Worm (Caenorhabditis elegans) whole organism, L4 larva: ENCODE results near the gene F20D6.15.
A peak's percentile ranks its signal among the peaks of the same experiment; 100 is the strongest.

Experiments
- D1046.2 ChIP-seq: fragments of 200-800 bp; sonication (Bioruptor generic); IDR thresholded peaks from 2 replicates; pipeline ENCODE4 v1.3.6; 2022; ENCODE audit warnings: missing genetic modification characterization, missing compliant biosample characterization
- F10B5.3 ChIP-seq: sonication (generic microtip); optimal IDR thresholded peaks from 2 replicates; lab custom pipeline; 2016; ENCODE audit warnings: mild to moderate bottlenecking, missing genetic modification characterization, missing compliant biosample characterization
- F37D6.2 ChIP-seq: sonication (generic microtip); optimal IDR thresholded peaks from 2 replicates; lab custom pipeline; 2016; ENCODE audit warnings: mild to moderate bottlenecking, missing genetic modification characterization, missing compliant biosample characterization
- R02D3.7 ChIP-seq: fragments of 150-350 bp; sonication (generic microtip); optimal IDR thresholded peaks from 3 replicates; lab custom pipeline; 2014; ENCODE audit warnings: missing biosample characterization, missing genetic modification characterization
- aha-1 ChIP-seq: fragments of 150-350 bp; peaks from one replicate; lab custom pipeline; 2014; ENCODE audit warnings: missing biosample characterization, missing genetic modification characterization
- ceh-20 ChIP-seq: fragments of 200-800 bp; sonication (Bioruptor generic); IDR thresholded peaks from 2 replicates; pipeline ENCODE4 v1.3.6; 2022; ENCODE audit warnings: missing genetic modification reagents, missing genetic modification characterization, missing compliant biosample characterization
- ceh-44 ChIP-seq: fragments of 200-800 bp; sonication (Bioruptor generic); IDR thresholded peaks from 2 replicates; pipeline ENCODE4 v1.3.6; 2022; ENCODE audit warnings: missing genetic modification reagents, missing genetic modification characterization, missing compliant biosample characterization
- cey-2 ChIP-seq: sonication (generic microtip); optimal IDR thresholded peaks from 3 replicates; lab custom pipeline; 2017; ENCODE audit warnings: missing genetic modification characterization, mild to moderate bottlenecking, missing compliant biosample characterization, antibody characterized with exemption, borderline replicate concordance; ENCODE audit not compliant: insufficient read depth
- daf-16 ChIP-seq, 3 experiments: sonication (generic microtip); optimal IDR thresholded peaks; 2 replicates each; lab custom pipeline; 2016 to 2017; ENCODE audit warnings: missing genetic modification characterization in 3 of 3, missing genetic modification reagents in 3 of 3, mild to moderate bottlenecking in 2 of 3, missing compliant biosample characterization in 2 of 3, missing biosample characterization in 1 of 3, moderate library complexity in 1 of 3
- dmd-6 ChIP-seq: fragments of 200-800 bp; sonication (Bioruptor generic); IDR thresholded peaks from 2 replicates; pipeline ENCODE4 v1.3.6; 2022; ENCODE audit warnings: missing genetic modification reagents, missing genetic modification characterization, missing compliant biosample characterization
- dve-1 ChIP-seq: sonication (generic microtip); optimal IDR thresholded peaks from 2 replicates; lab custom pipeline; 2017; ENCODE audit warnings: antibody characterized with exemption, mild to moderate bottlenecking, missing genetic modification characterization, missing compliant biosample characterization; ENCODE audit not compliant: insufficient read depth
- hlh-11 ChIP-seq: fragments of 200-800 bp; sonication (Bioruptor generic); optimal IDR thresholded peaks from 2 replicates; lab custom pipeline; 2018; ENCODE audit warnings: mild to moderate bottlenecking, missing genetic modification characterization, missing compliant biosample characterization
- hlh-30 ChIP-seq: sonication (generic microtip); optimal IDR thresholded peaks from 2 replicates; lab custom pipeline; 2017; ENCODE audit warnings: antibody characterized with exemption, mild to moderate bottlenecking, missing genetic modification characterization, missing compliant biosample characterization; ENCODE audit not compliant: insufficient read depth
- hmg-1.1 ChIP-seq: fragments of 200-800 bp; sonication (Bioruptor generic); IDR thresholded peaks from 2 replicates; pipeline ENCODE4 v1.3.6; 2022; ENCODE audit warnings: missing genetic modification reagents, missing genetic modification characterization, missing compliant biosample characterization
- lin-13 ChIP-seq: fragments of 150-350 bp; optimal IDR thresholded peaks from 2 replicates; lab custom pipeline; 2014; ENCODE audit warnings: missing biosample characterization, missing genetic modification reagents, missing genetic modification characterization
- lin-38 ChIP-seq: fragments of 200-800 bp; sonication (Bioruptor generic); IDR thresholded peaks from 2 replicates; pipeline ENCODE4 v1.3.6; 2022; ENCODE audit warnings: missing genetic modification reagents, missing genetic modification characterization, missing compliant biosample characterization
- lsy-2 ChIP-seq, 2 experiments: fragments of 150-350 bp in 1 of 2; sonication (generic microtip) in 1 of 2; optimal IDR thresholded peaks; 2 replicates each; lab custom pipeline; 2014 to 2017; ENCODE audit warnings: missing biosample characterization in 2 of 2, missing genetic modification characterization in 2 of 2
- madf-9 ChIP-seq: fragments of 200-800 bp; sonication (Bioruptor generic); conservative IDR thresholded peaks from 2 replicates; pipeline ENCODE4 v1.3.6; 2022; ENCODE audit warnings: missing genetic modification reagents, missing genetic modification characterization, missing compliant biosample characterization
- mdt-29 ChIP-seq: fragments of 200-800 bp; sonication (Bioruptor generic); IDR thresholded peaks from 2 replicates; pipeline ENCODE4 v1.3.6; 2022; ENCODE audit warnings: missing genetic modification reagents, missing genetic modification characterization, missing compliant biosample characterization
- mep-1 ChIP-seq: fragments of 150-350 bp; sonication (generic microtip); optimal IDR thresholded peaks from 3 replicates; lab custom pipeline; 2014; ENCODE audit warnings: missing biosample characterization, missing genetic modification characterization
- mxl-3 ChIP-seq: fragments of 200-800 bp; sonication (Bioruptor generic); optimal IDR thresholded peaks from 2 replicates; lab custom pipeline; 2018; ENCODE audit warnings: mild to moderate bottlenecking, missing genetic modification characterization, missing compliant biosample characterization
- nhr-111 ChIP-seq: fragments of 200-800 bp; sonication (Bioruptor generic); optimal IDR thresholded peaks from 2 replicates; lab custom pipeline; 2018; ENCODE audit warnings: mild to moderate bottlenecking, missing genetic modification characterization, missing compliant biosample characterization
- nhr-25 ChIP-seq: sonication (generic microtip); optimal IDR thresholded peaks from 2 replicates; lab custom pipeline; 2017; ENCODE audit warnings: missing genetic modification characterization, mild to moderate bottlenecking, missing compliant biosample characterization, antibody characterized with exemption, moderate library complexity, borderline replicate concordance; ENCODE audit not compliant: insufficient read depth
- nhr-28 ChIP-seq: fragments of 150-350 bp; optimal IDR thresholded peaks from 2 replicates; lab custom pipeline; 2014; ENCODE audit warnings: missing biosample characterization, missing genetic modification characterization
- nhr-48 ChIP-seq: sonication (generic microtip); optimal IDR thresholded peaks from 2 replicates; lab custom pipeline; 2016; ENCODE audit warnings: mild to moderate bottlenecking, missing genetic modification characterization, missing compliant biosample characterization
- nhr-6 ChIP-seq: fragments of 150-350 bp; optimal IDR thresholded peaks from 2 replicates; lab custom pipeline; 2014; ENCODE audit warnings: missing biosample characterization, missing genetic modification characterization
- php-3 ChIP-seq: fragments of 200-800 bp; sonication (Bioruptor generic); IDR thresholded peaks from 2 replicates; pipeline ENCODE4 v1.3.6; 2022; ENCODE audit warnings: missing genetic modification reagents, missing genetic modification characterization, missing compliant biosample characterization
- pqm-1 ChIP-seq: sonication (generic microtip); optimal IDR thresholded peaks from 2 replicates; lab custom pipeline; 2017; ENCODE audit warnings: missing biosample characterization, missing genetic modification characterization
- unc-130 ChIP-seq: sonication (generic microtip); optimal IDR thresholded peaks from 2 replicates; lab custom pipeline; 2016; ENCODE audit warnings: missing genetic modification reagents, missing genetic modification characterization, missing compliant biosample characterization
- unc-39 ChIP-seq: sonication (generic microtip); optimal IDR thresholded peaks from 2 replicates; lab custom pipeline; 2017; ENCODE audit warnings: missing biosample characterization, missing genetic modification characterization
- unc-62 ChIP-seq, 3 experiments: fragments of 150-350 bp in 1 of 3; sonication (generic microtip); optimal IDR thresholded peaks in 2 of 3; peaks in 1 of 3; 1 replicate in 1 of 3; 2 replicates in 2 of 3; lab custom pipeline; 2014 to 2017; ENCODE audit warnings: missing biosample characterization in 3 of 3, missing genetic modification characterization in 3 of 3, missing genetic modification reagents in 3 of 3, missing genotype in 1 of 3
- zfp-2 ChIP-seq: sonication (generic microtip); optimal IDR thresholded peaks from 2 replicates; lab custom pipeline; 2016; ENCODE audit warnings: mild to moderate bottlenecking, missing genetic modification characterization, missing compliant biosample characterization
- zip-11 ChIP-seq: fragments of 200-800 bp; sonication (Bioruptor generic); IDR thresholded peaks from 2 replicates; pipeline ENCODE4 v1.3.6; 2022; ENCODE audit warnings: missing genetic modification characterization, missing compliant biosample characterization

The F20D6.15 gene

DNA sequence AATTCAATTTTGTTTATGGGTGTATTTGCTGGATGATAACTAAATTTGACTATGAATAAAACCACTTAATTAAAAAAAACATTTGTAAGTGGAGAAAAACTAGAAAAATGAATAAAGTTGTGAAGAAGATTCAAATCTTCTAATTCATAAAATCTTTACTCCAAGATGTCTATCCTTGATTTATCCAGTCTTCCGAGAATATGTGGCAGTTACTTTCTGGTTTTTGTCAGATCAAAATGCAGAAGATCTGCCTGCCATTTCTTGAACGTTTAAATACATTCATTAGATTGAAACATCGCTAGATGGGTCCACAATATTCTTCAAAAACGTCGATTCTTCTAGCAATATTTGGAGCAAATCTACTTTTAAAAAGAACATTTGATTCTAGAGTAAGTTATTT is 2.5 kb downstream of the F20D6.15 start, which contains the start of gene F20D6.2:
Gene F20D6.2 (plus strand): TSS at position 301 of the 400 bp plus-strand sequence.
- TF ChIP-seq aha-1 (tag; lab: Kevin White, UChicago): peak; percentile 68
- TF ChIP-seq unc-62 (GFP tag; optimal IDR thresholded peaks at IDR 0.05 in 1 of 2; lab: Kevin White, UChicago): peak in 1 of 2 experiments; percentile 1
- no peak for TF ChIP-seq unc-62 (tag; optimal IDR thresholded peaks at IDR 0.05; lab: Kevin White, UChicago)
- TF ChIP-seq nhr-6 (tag; lab: Kevin White, UChicago): no peak
- TF ChIP-seq F10B5.3: no peak
- no peak for TF ChIP-seq unc-39 (tag; lab: Kevin White, UChicago)

- TF ChIP-seq hlh-30 (tag; lab: Kevin White, UChicago): no peak
- TF ChIP-seq mdt-29 (GFP tag; lab: Robert Waterston, UW): no peak
- no peak for TF ChIP-seq unc-130 (GFP tag; lab: Kevin White, UChicago)
- no peak for TF ChIP-seq F37D6.2
- TF ChIP-seq nhr-48 (tag; lab: Kevin White, UChicago): no peak
These were observed 4.9 kb downstream of the F20D6.15 start, which contains the start of gene srp-8 for ce11 chrV:8183384-8183783. TSS of gene srp-8 (plus strand) at chrV:8183684.

DNA sequence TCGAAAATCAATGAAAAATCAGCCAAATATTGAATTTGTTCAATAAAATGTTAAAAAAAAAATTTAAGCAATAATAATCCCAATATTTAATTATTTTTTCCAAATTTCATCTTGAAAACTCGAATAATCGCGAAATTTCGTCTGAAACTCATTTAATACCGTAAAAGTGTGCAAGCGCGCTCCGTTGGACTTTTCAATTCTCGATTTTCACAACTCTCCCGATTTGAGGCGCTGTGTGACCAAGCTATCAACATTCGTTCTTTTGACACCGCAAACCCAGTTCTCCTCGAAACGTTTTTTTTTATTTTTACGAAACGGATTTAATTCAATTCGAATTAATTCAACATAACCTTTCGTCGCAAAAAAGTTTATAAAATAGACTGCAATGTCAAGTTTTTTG is 7.5 kb downstream of the F20D6.15 start:
- TF ChIP-seq lin-38 (GFP tag; lab: Robert Waterston, UW): peak; percentile 68

ce11 chrV:8178914-8179542 is 9.2 kb downstream of the F20D6.15 start, which contains the start of gene srp-7:
TSS of gene srp-7 (plus strand) at chrV:8179126.
- TF ChIP-seq cey-2 (tag; lab: Kevin White, UChicago) (no peak), lin-38 (GFP tag; lab: Robert Waterston, UW) (peak; percentile 89), nhr-28 (tag; lab: Kevin White, UChicago) (peak; percentile 12), dve-1 (peak; percentile 64), nhr-6 (tag; lab: Kevin White, UChicago) (peak; percentile 62), dmd-6 (peak; percentile 47; the same call in 1 of the 2 replicates), unc-130 (GFP tag; lab: Kevin White, UChicago) (no peak), pqm-1 (tag; lab: Kevin White, UChicago) (no peak), mep-1 (tag; lab: Kevin White, UChicago) (no peak), hlh-11 (peak; percentile 35), lin-13 (peak; percentile 48), daf-16 (GFP tag; optimal IDR thresholded peaks at IDR 0.05; lab: Kevin White, UChicago) (no peak), daf-16 (tag; optimal IDR thresholded peaks at IDR 0.05; lab: Kevin White, UChicago) (peak; percentile 89), D1046.2 (GFP tag; lab: Robert Waterston, UW) (0 out of 2 replicates have a peak, but pooled peaks have one; percentile 66), php-3 (GFP tag; lab: Robert Waterston, UW) (0 out of 2 replicates have a peak, but pooled peaks have one; percentile 8), zfp-2 (tag; lab: Kevin White, UChicago) (no peak), hmg-1.1 (peak; percentile 51; the same call in 1 of the 2 replicates), madf-9 (GFP tag; lab: Robert Waterston, UW) (0 out of 2 replicates have a peak, but pooled peaks have one; percentile 25), nhr-25 (tag; lab: Kevin White, UChicago) (no peak), R02D3.7 (no peak), lsy-2 (tag; optimal IDR thresholded peaks at IDR 0.05; lab: Kevin White, UChicago) (peak in 1 of 2 experiments; percentile 36), nhr-111 (no peak), ceh-20 (GFP tag; lab: Robert Waterston, UW) (0 out of 2 replicates have a peak, but pooled peaks have one; percentile 15), ceh-44 (GFP tag; lab: Robert Waterston, UW) (peak; percentile 62; the same call in 1 of the 2 replicates), mxl-3 (GFP tag; lab: Kevin White, UChicago) (peak; percentile 5), hlh-30 (tag; lab: Kevin White, UChicago) (peak; percentile 0), zip-11 (no peak)
